Worm (Caenorhabditis elegans) whole organism, L2 larva: ENCODE results near the gene cfap-36.
A peak's percentile ranks its signal among the peaks of the same experiment; 100 is the strongest.

Source experiments
- F13H6.1 ChIP-seq: sonication (generic microtip); optimal IDR thresholded peaks from 2 replicates; lab custom pipeline; 2016; ENCODE audit warnings: missing genetic modification characterization, missing compliant biosample characterization
- R02D3.7 ChIP-seq: fragments of 150-350 bp; optimal IDR thresholded peaks from 2 replicates; lab custom pipeline; 2014; ENCODE audit warnings: missing biosample characterization, missing genetic modification characterization
- Y55F3AM.14 ChIP-seq: fragments of 200-800 bp; sonication (Bioruptor generic); optimal IDR thresholded peaks from 2 replicates; lab custom pipeline; 2018; ENCODE audit warnings: mild to moderate bottlenecking, missing genetic modification characterization, missing compliant biosample characterization
- alr-1 ChIP-seq: fragments of 150-350 bp; optimal IDR thresholded peaks from 2 replicates; lab custom pipeline; 2014; ENCODE audit warnings: missing biosample characterization, missing genetic modification characterization
- aly-2 ChIP-seq: fragments of 150-350 bp; optimal IDR thresholded peaks from 2 replicates; lab custom pipeline; 2014; ENCODE audit warnings: missing biosample characterization, missing genetic modification characterization
- ama-1 ChIP-seq: fragments of 150-350 bp; optimal IDR thresholded peaks from 2 replicates; lab custom pipeline; 2018; ENCODE audit warnings: inconsistent platforms
- blmp-1 ChIP-seq: sonication (generic microtip); optimal IDR thresholded peaks from 2 replicates; lab custom pipeline; 2017; ENCODE audit warnings: missing genetic modification characterization, mild to moderate bottlenecking, missing compliant biosample characterization, antibody characterized with exemption, moderate library complexity; ENCODE audit not compliant: insufficient read depth
- ceh-82 ChIP-seq: fragments of 150-350 bp; optimal IDR thresholded peaks from 2 replicates; lab custom pipeline; 2014; ENCODE audit warnings: missing biosample characterization, missing genetic modification characterization
- crh-2 ChIP-seq: sonication (generic microtip); optimal IDR thresholded peaks from 2 replicates; lab custom pipeline; 2017; ENCODE audit warnings: missing biosample characterization, missing genetic modification characterization
- elt-1 ChIP-seq: fragments of 150-350 bp; optimal IDR thresholded peaks from 2 replicates; lab custom pipeline; 2014; ENCODE audit warnings: missing biosample characterization, missing genetic modification characterization
- fos-1 ChIP-seq: fragments of 150-350 bp; optimal IDR thresholded peaks from 2 replicates; lab custom pipeline; 2014; ENCODE audit warnings: missing biosample characterization, missing genetic modification characterization
- gmeb-1 ChIP-seq: fragments of 150-350 bp; optimal IDR thresholded peaks from 2 replicates; lab custom pipeline; 2014; ENCODE audit warnings: missing biosample characterization, missing genetic modification characterization
- lin-11 ChIP-seq: fragments of 150-350 bp; sonication (generic microtip); optimal IDR thresholded peaks from 2 replicates; lab custom pipeline; 2014; ENCODE audit warnings: missing biosample characterization, missing genetic modification characterization, inconsistent platforms, mixed read lengths
- lin-13 ChIP-seq: fragments of 150-350 bp; optimal IDR thresholded peaks from 2 replicates; lab custom pipeline; 2014; ENCODE audit warnings: missing biosample characterization, missing genetic modification reagents, missing genetic modification characterization
- lin-39 ChIP-seq: fragments of 150-350 bp; optimal IDR thresholded peaks from 2 replicates; lab custom pipeline; 2014; ENCODE audit warnings: missing biosample characterization, missing genetic modification reagents, missing genetic modification characterization
- lsy-2 ChIP-seq, 2 experiments: fragments of 150-350 bp in 1 of 2; sonication (generic microtip) in 1 of 2; optimal IDR thresholded peaks; 2 replicates each; lab custom pipeline; 2014 to 2017; ENCODE audit warnings: missing biosample characterization in 2 of 2, missing genetic modification characterization in 2 of 2
- mab-5 ChIP-seq: fragments of 150-350 bp; optimal IDR thresholded peaks from 2 replicates; lab custom pipeline; 2014; ENCODE audit warnings: missing biosample characterization, missing genetic modification characterization
- mdl-1 ChIP-seq, 2 experiments: fragments of 150-350 bp in 1 of 2; sonication (generic microtip) in 1 of 2; optimal IDR thresholded peaks; 2 replicates each; lab custom pipeline; 2017; ENCODE audit warnings: missing biosample characterization in 2 of 2, missing genetic modification characterization in 2 of 2
- nhr-10 ChIP-seq: sonication (generic microtip); optimal IDR thresholded peaks from 2 replicates; lab custom pipeline; 2017; ENCODE audit warnings: missing biosample characterization, missing genetic modification characterization
- nhr-11 ChIP-seq: fragments of 150-350 bp; optimal IDR thresholded peaks from 2 replicates; lab custom pipeline; 2014; ENCODE audit warnings: missing biosample characterization, missing genetic modification characterization
- nhr-12 ChIP-seq: fragments of 150-350 bp; optimal IDR thresholded peaks from 2 replicates; lab custom pipeline; 2014; ENCODE audit warnings: missing biosample characterization, missing genetic modification characterization
- nhr-129 ChIP-seq: fragments of 150-350 bp; optimal IDR thresholded peaks from 2 replicates; lab custom pipeline; 2014; ENCODE audit warnings: missing biosample characterization, missing genetic modification characterization
- nhr-21 ChIP-seq: fragments of 150-350 bp; optimal IDR thresholded peaks from 2 replicates; lab custom pipeline; 2014; ENCODE audit warnings: missing biosample characterization, missing genetic modification characterization
- nhr-23 ChIP-seq: fragments of 150-350 bp; optimal IDR thresholded peaks from 2 replicates; lab custom pipeline; 2014; ENCODE audit warnings: missing biosample characterization, missing genetic modification reagents, missing genetic modification characterization
- nhr-25 ChIP-seq: fragments of 150-350 bp; sonication (generic microtip); optimal IDR thresholded peaks from 3 replicates; lab custom pipeline; 2014; ENCODE audit warnings: missing biosample characterization, missing genetic modification characterization
- nhr-6 ChIP-seq: fragments of 150-350 bp; optimal IDR thresholded peaks from 2 replicates; lab custom pipeline; 2014; ENCODE audit warnings: missing biosample characterization, missing genetic modification characterization
- nhr-77 ChIP-seq: fragments of 150-350 bp; optimal IDR thresholded peaks from 2 replicates; lab custom pipeline; 2014; ENCODE audit warnings: missing biosample characterization, missing genetic modification characterization
- sem-4 ChIP-seq: fragments of 150-350 bp; optimal IDR thresholded peaks from 2 replicates; lab custom pipeline; 2014; ENCODE audit warnings: missing biosample characterization, missing genetic modification reagents, missing genetic modification characterization
- sma-3 ChIP-seq: sonication (generic microtip); optimal IDR thresholded peaks from 2 replicates; lab custom pipeline; 2016; ENCODE audit warnings: missing genetic modification reagents, missing genetic modification characterization, missing compliant biosample characterization
- sma-9 ChIP-seq, 2 experiments: fragments of 150-350 bp in 1 of 2; sonication (generic microtip) in 1 of 2; optimal IDR thresholded peaks; 2 replicates each; lab custom pipeline; 2014 to 2016; ENCODE audit warnings: missing genetic modification characterization in 2 of 2, mild to moderate bottlenecking in 1 of 2, missing biosample characterization in 1 of 2, missing compliant biosample characterization in 1 of 2, missing genetic modification reagents in 1 of 2, moderate library complexity in 1 of 2
- snpc-4 ChIP-seq: fragments of 150-350 bp; optimal IDR thresholded peaks from 2 replicates; lab custom pipeline; 2014; ENCODE audit warnings: missing biosample characterization, missing genetic modification characterization
- unc-39 ChIP-seq: fragments of 150-350 bp; optimal IDR thresholded peaks from 2 replicates; lab custom pipeline; 2014; ENCODE audit warnings: missing biosample characterization, missing genetic modification characterization
- unc-55 ChIP-seq: fragments of 150-350 bp; sonication (generic microtip); optimal IDR thresholded peaks from 3 replicates; lab custom pipeline; 2014; ENCODE audit warnings: missing biosample characterization, missing genetic modification reagents, missing genetic modification characterization
- ztf-1 ChIP-seq: fragments of 200-800 bp; sonication (Bioruptor generic); conservative IDR thresholded peaks from 2 replicates; pipeline ENCODE4 v1.3.6; 2022; ENCODE audit warnings: missing genetic modification characterization, missing compliant biosample characterization
- ztf-11 ChIP-seq: sonication (generic microtip); optimal IDR thresholded peaks from 2 replicates; lab custom pipeline; 2017; ENCODE audit warnings: missing biosample characterization, missing genetic modification characterization
- ztf-4 ChIP-seq: fragments of 150-350 bp; optimal IDR thresholded peaks from 2 replicates; lab custom pipeline; 2014; ENCODE audit warnings: missing biosample characterization, missing genetic modification characterization

The cfap-36 gene

DNA sequence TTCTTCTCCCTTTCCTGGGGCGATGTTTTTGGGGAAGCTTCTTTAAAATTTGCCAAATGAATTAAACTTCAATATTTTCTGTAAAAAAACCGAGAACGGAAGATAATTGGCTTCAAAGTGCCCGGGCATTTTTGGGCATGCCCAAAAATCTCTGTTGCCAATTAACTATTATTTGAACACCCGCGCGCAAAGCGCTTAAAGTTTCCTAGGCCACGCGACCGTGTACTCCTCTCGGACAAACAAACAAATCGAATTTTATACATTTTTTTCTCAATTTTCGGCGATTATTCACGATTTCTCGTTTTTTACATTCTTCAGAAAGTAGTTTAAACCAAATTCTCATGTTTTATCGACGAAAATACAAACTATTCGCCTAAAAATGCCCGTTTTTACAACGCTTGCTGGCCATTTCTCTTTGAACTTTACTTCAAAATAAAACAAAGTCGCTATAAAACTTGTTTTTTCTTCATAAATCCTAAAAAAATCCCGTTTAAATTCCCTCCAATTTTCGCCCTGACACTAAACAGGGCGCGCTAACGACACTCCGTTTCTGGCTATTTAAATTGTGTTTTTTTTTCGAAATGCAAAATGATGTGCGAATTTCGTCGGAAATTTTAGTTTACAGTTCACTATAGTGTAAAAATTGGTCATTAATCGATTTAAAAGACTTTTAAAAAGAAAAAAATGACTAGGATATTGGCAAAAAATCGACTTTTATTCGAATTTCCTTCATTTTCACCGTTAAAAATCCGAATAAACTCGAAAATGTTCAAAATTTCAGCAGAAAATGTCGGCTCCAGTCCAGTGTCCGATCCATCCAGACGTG, 15.8 kb downstream of the cfap-36 start, which contains the start of gene ttb-1 (continued):
- TF ChIP-seq lsy-2 (tag; optimal IDR thresholded peaks at IDR 0.05; lab: Kevin White, UChicago) (peak in 1 of 2 experiments; percentile 76), Y55F3AM.14 (GFP tag; lab: Kevin White, UChicago) (no peak), snpc-4 (tag; lab: Kevin White, UChicago) (peak; percentile 32), lin-11 (tag; lab: Kevin White, UChicago) (no peak), nhr-23 (tag; lab: Kevin White, UChicago) (no peak), nhr-12 (tag; lab: Kevin White, UChicago) (no peak), nhr-11 (tag; lab: Kevin White, UChicago) (no peak), elt-1 (tag; lab: Kevin White, UChicago) (no peak), sma-9 (GFP tag; optimal IDR thresholded peaks at IDR 0.05; lab: Kevin White, UChicago) (no peak), sma-9 (tag; optimal IDR thresholded peaks at IDR 0.05; lab: Kevin White, UChicago) (no peak), nhr-77 (no peak), sem-4 (tag; lab: Kevin White, UChicago) (no peak), nhr-10 (tag; lab: Kevin White, UChicago) (no peak), F13H6.1 (tag; lab: Kevin White, UChicago) (peak; percentile 6), lin-39 (tag; lab: Kevin White, UChicago) (no peak), aly-2 (tag; lab: Kevin White, UChicago) (no peak), unc-55 (peak; percentile 66), mab-5 (no peak), ztf-1 (GFP tag; lab: Robert Waterston, UW) (no peak)
- TF ChIP-seq, all 48 proteins: peak for 11

DNA sequence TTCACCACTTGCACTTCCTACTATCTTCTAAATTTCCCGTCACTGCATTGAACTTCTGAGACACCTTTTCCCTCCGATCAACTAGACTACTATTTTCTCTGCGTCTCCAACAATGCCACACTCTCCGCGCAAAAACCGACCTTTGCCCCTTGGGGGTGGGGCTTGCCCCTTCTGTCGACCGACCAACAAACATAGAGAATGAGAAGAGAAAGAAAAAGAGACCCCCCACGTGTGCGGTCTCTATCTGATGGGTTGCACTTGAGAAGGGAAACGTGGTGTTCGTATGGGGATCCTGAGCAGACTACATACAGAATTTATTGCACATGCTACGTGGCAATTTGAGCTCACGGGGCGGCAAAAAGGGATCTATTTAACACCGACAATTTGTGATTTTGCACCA, 16.8 kb downstream of the cfap-36 start:
- peak; percentile 61 for TF ChIP-seq F13H6.1 (tag; lab: Kevin White, UChicago)
- TF ChIP-seq nhr-21 (tag; lab: Kevin White, UChicago) = peak; percentile 49
- TF ChIP-seq lin-11 (tag; lab: Kevin White, UChicago) = no peak
- no peak for TF ChIP-seq ztf-11 (tag; lab: Kevin White, UChicago)
- TF ChIP-seq gmeb-1 (tag; lab: Kevin White, UChicago) = peak; percentile 44
- TF ChIP-seq fos-1 (tag; lab: Kevin White, UChicago) = peak; percentile 73
- TF ChIP-seq mdl-1 (tag; optimal IDR thresholded peaks at IDR 0.05; lab: Kevin White, UChicago) = peak; percentile 82 to 91
- peak; percentile 23 for TF ChIP-seq nhr-129 (tag; lab: Kevin White, UChicago)
- TF ChIP-seq crh-2 (tag; lab: Kevin White, UChicago) = peak; percentile 44
- TF ChIP-seq sma-9 (GFP tag; optimal IDR thresholded peaks at IDR 0.05; lab: Kevin White, UChicago) = peak; percentile 84
- TF ChIP-seq sma-9 (tag; optimal IDR thresholded peaks at IDR 0.05; lab: Kevin White, UChicago) = no peak
- peak; percentile 19 for TF ChIP-seq blmp-1 (tag; lab: Kevin White, UChicago)
- TF ChIP-seq nhr-25 = peak; percentile 25
- TF ChIP-seq nhr-77 = no peak

- TF ChIP-seq ztf-4 (tag; lab: Kevin White, UChicago) (no peak), ama-1 (lab: Kevin White, UChicago) (no peak), sma-3 (GFP tag; lab: Kevin White, UChicago) (no peak), snpc-4 (tag; lab: Kevin White, UChicago) (no peak), unc-39 (tag; lab: Kevin White, UChicago) (no peak), sma-9 (GFP tag; optimal IDR thresholded peaks at IDR 0.05; lab: Kevin White, UChicago) (no peak), sma-9 (tag; optimal IDR thresholded peaks at IDR 0.05; lab: Kevin White, UChicago) (no peak), ceh-82 (no peak), nhr-12 (tag; lab: Kevin White, UChicago) (no peak), R02D3.7 (tag; lab: Kevin White, UChicago) (no peak), lsy-2 (tag; optimal IDR thresholded peaks at IDR 0.05; lab: Kevin White, UChicago) (no peak), nhr-6 (no peak), lin-13 (GFP tag; lab: Kevin White, UChicago) (no peak), ztf-11 (tag; lab: Kevin White, UChicago) (no peak), alr-1 (tag; lab: Kevin White, UChicago) (no peak)
- TF ChIP-seq, all 48 proteins: peak for 0
These were observed 18.1 kb downstream of the cfap-36 start for ce11 chrV:153867-154266.
